Worm (Caenorhabditis elegans) whole organism, young adult: ENCODE results near the gene clec-49.

Experiments
- let-526 ChIP-seq: fragments of 200-800 bp; sonication (Bioruptor generic); IDR thresholded peaks from 2 replicates; pipeline ENCODE4 v1.3.6; 2022; ENCODE audit warnings: missing genetic modification reagents, missing genetic modification characterization, missing compliant biosample characterization
- nfya-1 ChIP-seq: sonication (generic microtip); optimal IDR thresholded peaks from 2 replicates; lab custom pipeline; 2017; ENCODE audit warnings: antibody characterized with exemption, missing compliant biosample characterization, missing genetic modification characterization, borderline replicate concordance; ENCODE audit not compliant: insufficient read depth
- nhr-90 ChIP-seq: sonication (generic microtip); optimal IDR thresholded peaks from 2 replicates; lab custom pipeline; 2016; ENCODE audit warnings: missing genotype, mild to moderate bottlenecking, missing genetic modification characterization, missing compliant biosample characterization

- TF ChIP-seq let-526 (GFP tag; lab: Robert Waterston, UW) (no peak), nfya-1 (tag; lab: Kevin White, UChicago) (no peak), nhr-90 (no peak)
These were observed 26.4 kb downstream of the clec-49 start for ce11 chrV:19724589-19724988.
